Fruit fly (Drosophila melanogaster) whole organism, larva: ENCODE results near the gene CG3630.

Source experiments
- noc ChIP-seq: fragments of 200-800 bp; sonication (Bioruptor generic); optimal IDR thresholded peaks from 3 replicates; lab custom pipeline; 2019; ENCODE audit warnings: missing biosample characterization, mild to moderate bottlenecking, missing genetic modification characterization, moderate library complexity

Gene CG3630

DNA sequence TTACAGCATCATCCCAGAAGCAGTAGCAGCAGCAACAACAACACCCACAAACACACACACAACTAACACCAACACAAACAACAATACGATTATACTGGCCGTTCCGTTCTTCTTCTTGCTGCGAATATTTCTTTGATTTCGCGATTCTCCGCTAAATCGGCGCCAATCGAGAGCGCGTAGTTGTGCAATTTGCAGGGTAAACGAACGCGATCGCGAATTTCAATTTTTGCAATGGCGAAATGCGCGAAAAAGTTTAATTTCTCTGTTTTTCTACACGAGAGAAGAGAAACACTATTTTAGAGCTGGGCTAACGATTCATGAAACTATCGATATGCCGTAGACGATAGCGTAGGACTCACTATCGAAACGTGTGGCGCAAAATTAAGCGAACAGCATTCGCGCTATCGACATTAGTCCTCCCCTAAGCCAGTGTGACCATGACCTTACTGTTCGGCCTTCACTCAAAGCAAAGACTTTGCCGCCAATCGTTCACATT is 3.3 kb upstream of the CG3630 start, which contains the start of gene wapl:
TSS of gene wapl (minus strand) at position 316 of the 496 bp plus-strand sequence.
- peak; percentile 29 for TF ChIP-seq noc (tag; lab: Kevin White, UChicago)

DNA sequence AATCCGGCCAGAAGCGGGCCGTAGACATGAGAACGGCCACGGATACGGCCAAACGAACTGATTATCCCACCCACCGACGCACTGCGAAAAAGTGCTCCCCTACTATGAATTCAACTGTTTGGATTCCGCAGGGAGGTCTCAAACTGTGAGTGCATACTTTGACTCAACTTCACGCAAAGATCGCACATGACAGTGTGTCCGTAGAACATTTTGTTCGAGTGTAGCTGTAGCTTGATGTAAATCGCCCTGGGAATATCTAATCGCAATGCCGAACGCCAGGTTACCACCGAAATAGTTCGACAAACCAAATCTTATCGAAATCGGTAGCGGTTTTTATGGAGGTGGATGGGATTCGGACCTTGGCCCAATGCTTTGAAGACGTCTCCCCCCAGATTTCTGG is 976 bp upstream of the CG3630 start:
- TF ChIP-seq noc (tag; lab: Kevin White, UChicago), result no peak

DNA sequence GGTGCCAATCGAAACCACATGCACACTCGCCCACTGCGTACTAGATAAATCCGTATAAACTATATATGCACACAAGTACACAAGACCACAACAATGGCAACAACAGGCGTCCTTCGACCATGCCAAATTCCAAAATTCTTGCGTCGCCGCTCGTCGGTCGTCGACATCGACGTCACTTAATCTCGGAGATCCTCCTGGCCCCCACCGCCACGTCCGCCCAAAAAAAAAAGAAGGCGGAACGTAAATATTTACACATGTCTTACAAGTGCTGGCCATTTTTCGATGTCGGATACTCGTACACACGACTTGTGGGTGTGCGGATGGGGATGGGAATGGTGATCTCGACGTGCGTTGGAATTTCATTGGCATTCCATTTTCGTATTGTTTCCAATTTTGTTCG is 1.4 kb downstream of the CG3630 start:
- no peak for TF ChIP-seq noc (tag; lab: Kevin White, UChicago)

DNA sequence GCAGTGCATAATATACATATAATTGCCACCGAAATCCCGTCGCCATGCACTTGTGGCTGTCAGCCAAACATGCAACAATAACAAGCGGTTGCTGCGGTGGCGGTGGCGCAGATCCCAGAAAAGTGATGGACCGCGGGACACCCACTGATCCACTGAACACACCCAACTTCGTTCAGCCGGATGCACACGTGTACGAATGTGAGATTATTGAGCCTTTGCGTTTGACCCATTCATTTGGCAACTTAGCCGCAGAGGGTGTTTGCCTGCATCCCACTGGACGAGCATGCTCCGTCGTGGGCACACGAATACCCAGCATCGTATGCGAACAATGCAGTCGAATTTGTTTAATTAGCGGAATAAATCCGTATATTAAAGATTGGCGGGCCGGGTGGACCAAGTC is 3.4 kb downstream of the CG3630 start:
- TF ChIP-seq noc (tag; lab: Kevin White, UChicago), result no peak

DNA sequence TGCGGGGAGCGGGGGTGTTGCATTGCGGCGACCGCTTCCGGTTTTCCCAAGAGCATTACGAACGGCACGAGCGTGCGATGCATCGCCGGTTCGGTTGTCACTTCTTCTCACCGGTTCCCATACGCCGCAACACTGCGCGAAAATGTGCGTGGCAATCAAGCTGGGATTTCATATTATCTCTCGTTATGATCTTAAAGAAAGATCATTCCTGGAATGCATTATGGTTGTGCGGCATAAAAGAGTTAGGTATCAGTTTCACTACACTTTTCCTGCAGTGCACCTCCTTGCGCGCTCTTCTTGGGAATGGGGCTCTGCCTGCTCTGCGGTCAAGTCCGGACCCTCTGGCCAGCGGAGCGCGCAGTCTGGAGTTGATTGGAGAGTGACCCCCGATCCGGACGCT is 4.1 kb downstream of the CG3630 start:
- no peak for TF ChIP-seq noc (tag; lab: Kevin White, UChicago)

DNA sequence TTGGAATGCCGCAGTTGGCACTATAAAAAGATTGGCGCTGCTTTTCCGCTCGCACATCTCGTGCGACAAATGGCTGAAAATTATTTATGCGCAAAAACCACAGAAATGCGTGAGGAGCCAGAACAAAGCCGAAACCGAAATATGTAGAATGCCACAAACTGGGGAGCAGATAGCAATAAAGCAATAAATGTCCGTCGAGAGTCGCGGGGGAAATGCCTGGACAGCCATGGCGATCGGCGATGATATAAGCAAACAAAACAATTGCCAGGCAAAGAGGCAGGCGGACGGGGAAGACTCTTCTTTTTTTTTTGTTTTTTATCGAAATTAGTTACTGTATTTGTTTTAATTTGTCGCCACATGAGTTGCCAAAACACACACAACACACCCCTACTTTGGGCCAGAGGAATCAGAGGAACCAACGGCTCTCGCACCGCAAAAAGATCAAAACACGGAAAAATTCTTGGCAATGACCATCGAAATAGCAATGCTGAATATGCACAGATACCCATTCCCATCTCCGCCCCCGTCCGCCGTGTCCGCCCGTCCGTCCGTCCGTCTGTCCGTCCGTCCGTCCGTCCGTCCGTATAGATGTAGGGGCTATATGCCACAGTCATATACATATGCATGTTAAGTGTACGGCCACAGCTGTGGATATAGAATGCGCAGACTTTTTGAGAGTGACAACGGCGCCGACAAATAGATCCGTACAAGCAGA is 6.6 kb downstream of the CG3630 start:
- TF ChIP-seq noc (tag; lab: Kevin White, UChicago), result no peak

DNA sequence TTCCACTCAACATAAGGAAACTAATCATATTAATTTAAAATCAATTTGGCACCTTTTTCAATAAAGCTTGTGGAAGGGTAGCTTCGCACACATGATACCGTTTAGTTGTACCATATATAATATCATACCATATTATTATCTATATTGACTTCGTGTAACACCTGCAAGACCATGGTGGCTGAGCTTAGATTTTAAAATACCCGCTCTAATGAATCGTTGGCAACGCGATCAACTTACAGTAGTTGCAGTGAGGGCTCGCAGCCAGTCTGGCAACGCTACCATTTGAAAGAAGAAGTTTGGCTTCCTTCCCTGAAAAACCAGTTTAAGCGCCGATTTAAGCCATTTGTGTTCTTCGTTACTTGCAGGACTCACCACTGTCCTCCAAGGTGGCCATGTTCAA is 8.4 kb downstream of the CG3630 start:
- no peak for TF ChIP-seq noc (tag; lab: Kevin White, UChicago)

DNA sequence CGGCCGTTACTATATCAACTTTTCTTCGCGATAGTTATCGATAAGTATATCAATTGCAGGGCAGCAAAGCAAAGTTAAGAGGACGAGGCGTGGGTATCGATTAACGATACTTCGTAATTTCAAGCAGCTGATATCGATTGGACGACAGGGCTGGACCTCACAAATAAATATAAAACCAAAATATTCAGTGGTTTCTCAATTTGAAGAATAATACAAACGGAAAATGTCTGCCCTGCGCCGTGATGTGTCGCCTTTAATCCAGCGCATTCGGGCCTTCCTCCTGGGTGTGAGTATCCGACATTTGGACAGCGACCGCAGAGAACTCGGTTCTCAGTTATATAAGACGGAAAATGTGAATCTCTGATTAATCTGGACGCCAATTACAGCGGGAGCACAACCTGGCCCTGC is 10.4 kb downstream of the CG3630 start, which contains the start of gene ND-B14.5A:
TSS of gene ND-B14.5A (plus strand) at position 107 of the 408 bp plus-strand sequence.
- no peak for TF ChIP-seq noc (tag; lab: Kevin White, UChicago)

DNA sequence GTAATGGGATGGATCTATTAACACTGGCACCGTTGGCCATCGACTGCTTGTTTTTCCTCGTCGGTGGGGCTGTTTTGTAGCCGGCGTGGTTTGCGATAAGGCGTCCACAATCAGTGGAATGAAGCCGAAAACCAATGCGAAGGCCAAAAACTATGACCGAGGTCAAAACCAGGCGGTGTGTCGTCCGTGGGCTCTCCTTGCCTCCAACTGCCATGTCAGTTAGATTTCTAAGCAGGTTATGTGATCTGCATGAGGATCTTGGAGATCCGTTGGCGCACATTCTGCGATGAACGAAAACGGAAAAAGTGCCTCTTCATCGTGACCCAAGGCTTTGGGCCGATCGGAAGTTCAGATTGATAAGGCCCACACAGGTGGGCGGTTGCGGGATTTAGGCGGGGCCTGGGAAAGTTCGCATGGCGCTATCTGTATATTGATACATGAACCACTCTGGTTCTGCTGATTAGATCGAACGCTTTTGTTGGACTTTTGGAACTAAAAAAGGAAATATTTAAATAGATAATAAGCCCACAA is 13.3 kb downstream of the CG3630 start, which contains the start of gene Cyp4d14:
TSS of gene Cyp4d14 (minus strand) at position 51 of the 531 bp plus-strand sequence.
- no peak for TF ChIP-seq noc (tag; lab: Kevin White, UChicago)

DNA sequence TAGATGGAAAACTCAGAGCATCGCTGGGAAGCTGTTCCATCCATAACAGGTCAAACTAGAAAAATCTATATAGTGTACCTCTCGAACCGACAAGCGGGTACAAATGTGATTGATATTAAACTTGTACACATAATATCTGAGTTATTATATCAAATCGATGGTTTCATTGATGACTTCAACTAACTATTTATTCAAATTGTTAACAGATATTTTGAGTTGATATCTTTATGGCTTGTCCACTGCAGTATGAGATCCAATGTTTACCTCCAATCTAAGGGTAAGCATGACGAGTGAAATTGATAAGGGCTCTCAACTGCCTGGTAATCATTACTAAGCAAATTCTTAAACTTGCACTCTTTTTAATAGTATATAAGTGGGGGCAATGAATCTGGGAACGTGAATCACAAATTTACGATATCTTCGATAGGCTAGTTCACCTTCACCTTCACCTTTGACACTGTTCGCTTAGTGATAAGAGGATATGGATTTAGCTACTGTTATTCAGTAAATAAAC is 14.0 kb downstream of the CG3630 start, which contains the start of gene Cyp4d2:
TSS of gene Cyp4d2 (plus strand) at position 51 of the 514 bp plus-strand sequence.
- TF ChIP-seq noc (tag; lab: Kevin White, UChicago), result no peak

DNA sequence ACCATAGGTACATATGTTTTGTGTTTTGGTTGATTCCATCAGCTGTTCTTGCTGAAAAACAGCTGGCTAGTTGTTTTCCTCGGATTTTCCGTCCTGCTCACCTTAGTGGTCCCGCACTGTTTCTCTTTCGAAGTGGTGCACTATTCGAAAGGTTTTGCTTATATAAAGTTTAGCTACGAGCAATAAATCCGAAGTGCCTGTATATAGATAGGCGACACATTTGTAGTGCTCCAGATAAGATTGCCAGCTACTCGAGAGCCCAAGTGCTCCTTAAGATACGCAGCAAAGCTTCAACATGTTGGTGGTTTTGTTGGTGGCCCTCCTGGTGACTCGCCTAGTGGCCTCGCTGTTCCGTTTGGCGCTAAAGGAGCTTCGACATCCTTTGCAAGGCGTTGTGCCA is 16.8 kb downstream of the CG3630 start, which contains the start of gene Cyp4ae1:
TSS of gene Cyp4ae1 (plus strand) at position 206 of the 400 bp plus-strand sequence.
- no peak for TF ChIP-seq noc (tag; lab: Kevin White, UChicago)

DNA sequence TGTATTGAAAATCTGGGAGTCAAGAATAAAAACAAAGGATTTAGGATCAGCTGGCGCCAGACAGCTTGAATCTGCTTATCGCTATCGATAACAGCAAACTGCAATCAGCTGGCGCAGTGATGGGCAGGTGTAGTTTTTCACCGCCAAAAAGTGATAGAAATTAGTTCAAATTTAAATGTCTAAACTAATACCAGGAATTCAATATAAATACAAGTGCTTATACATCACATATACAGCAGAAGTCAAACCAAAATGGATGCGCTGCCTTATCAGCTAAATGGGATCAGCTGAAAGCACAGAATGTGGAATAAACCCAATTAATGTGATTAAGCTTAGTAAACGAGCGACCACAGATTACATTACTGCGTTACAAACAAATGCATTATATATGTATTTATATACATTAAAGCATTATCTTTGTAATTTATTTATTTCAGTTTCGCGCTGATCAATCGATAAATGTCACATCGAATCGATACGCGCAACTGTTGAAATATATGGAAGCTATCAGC is 18.8 kb downstream of the CG3630 start, which contains the start of gene pn:
TSS of gene pn (plus strand) at position 462 of the 512 bp plus-strand sequence.
- TF ChIP-seq noc (tag; lab: Kevin White, UChicago), result no peak

DNA sequence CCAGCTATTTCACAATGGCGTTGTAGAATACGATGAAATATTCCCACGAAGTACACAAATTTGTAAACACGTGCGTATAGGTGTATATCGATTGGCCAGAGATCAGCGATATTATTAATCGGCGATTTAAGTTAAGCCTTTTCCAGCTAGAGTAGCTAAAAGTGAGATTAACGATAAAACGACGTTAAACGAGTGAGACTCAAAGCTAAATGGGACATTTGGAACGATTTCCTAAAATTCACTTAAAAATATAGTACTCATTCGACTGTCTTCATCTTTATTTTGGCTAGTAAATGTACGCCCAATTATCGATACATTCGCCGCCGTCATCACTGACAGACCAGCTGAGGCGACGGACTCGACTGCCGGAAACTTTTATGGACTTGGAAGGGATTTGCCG is 22.6 kb downstream of the CG3630 start, which contains the start of the genes Nmd3 and CG17776:
TSS of gene Nmd3 (minus strand) at position 106 of the 400 bp plus-strand sequence.
TSS of gene CG17776 (plus strand) at position 163 of the 400 bp plus-strand sequence.
- peak; percentile 36 for TF ChIP-seq noc (tag; lab: Kevin White, UChicago)

DNA sequence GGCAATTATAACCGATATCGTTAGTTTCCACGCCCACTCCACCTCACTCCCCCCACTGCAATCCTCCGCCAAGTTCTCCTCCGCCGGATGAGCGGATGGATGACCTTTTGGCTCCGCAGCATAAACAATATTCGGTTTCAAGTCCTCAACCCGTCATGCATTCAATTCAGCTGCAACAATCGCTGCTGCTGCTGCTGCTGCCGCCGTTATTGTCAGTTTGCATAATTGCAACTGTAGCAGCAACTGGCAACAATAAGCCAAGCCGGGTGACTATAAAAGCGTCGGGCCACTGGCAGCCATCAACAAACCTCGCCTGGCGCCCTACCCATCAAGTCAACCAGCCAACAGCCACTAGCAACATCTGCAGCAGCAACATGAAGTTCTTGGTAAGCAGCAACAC is 24.6 kb downstream of the CG3630 start, which contains the start of gene CG17777:
TSS of gene CG17777 (plus strand) at position 301 of the 400 bp plus-strand sequence.
- TF ChIP-seq noc (tag; lab: Kevin White, UChicago), result no peak

DNA sequence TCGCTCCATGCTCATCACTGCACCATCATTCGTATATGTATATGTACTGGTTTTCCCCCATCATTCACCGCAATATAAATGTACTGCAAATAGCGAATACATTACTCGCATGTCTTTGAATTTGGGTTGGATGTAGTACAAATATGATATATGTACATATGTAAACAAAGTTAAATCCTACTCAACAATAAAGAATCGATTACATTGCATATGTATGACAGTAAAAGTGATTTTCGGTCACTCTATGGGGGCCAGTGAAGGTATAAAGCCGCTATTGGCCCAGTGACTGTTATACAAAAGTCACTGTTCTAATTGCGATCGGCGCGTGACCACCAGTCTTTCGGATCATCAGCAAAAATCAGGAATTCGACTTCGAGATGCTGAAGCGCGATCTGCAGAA is 25.5 kb downstream of the CG3630 start, which contains the start of gene CG3457:
TSS of gene CG3457 (plus strand) at position 301 of the 400 bp plus-strand sequence.
- no peak for TF ChIP-seq noc (tag; lab: Kevin White, UChicago)

DNA sequence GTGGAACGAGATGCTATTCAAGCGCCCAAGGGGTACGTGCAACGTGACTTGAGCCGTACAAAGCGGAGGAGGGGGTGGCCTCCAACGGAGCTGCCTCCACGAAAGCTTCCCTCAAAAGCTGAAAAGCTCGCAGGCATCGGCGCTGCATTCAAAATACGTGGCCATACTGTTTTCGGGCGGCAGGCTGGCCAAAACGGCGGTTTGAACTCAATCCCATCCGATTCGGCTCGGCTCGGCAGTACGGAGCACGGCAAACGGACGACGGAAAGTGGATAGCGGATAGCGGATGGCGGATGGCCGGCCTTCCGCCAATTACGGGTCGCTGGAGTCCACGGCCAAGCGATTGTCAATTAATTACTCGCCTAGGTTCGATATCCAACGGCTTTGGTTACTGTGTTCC is 26.9 kb downstream of the CG3630 start, which contains the start of gene Mct1:
TSS of gene Mct1 (plus strand) at position 301 of the 400 bp plus-strand sequence.
- no peak for TF ChIP-seq noc (tag; lab: Kevin White, UChicago)
